Worm (Caenorhabditis elegans) whole organism, L2 larva: ENCODE data around the gene rbf-1.

Experiments
- ama-1 ChIP-seq: fragments of 150-350 bp; optimal IDR thresholded peaks from 2 replicates; lab custom pipeline; 2018; ENCODE audit warnings: inconsistent platforms
- dmd-4 ChIP-seq: sonication (generic microtip); optimal IDR thresholded peaks from 2 replicates; lab custom pipeline; 2017; ENCODE audit warnings: missing biosample characterization, missing genetic modification characterization
- egl-27 ChIP-seq: sonication (generic microtip); optimal IDR thresholded peaks from 3 replicates; lab custom pipeline; 2017; ENCODE audit warnings: missing biosample characterization, missing genetic modification reagents, missing genetic modification characterization
- fos-1 ChIP-seq: fragments of 150-350 bp; optimal IDR thresholded peaks from 2 replicates; lab custom pipeline; 2014; ENCODE audit warnings: missing biosample characterization, missing genetic modification characterization
- lin-13 ChIP-seq: fragments of 150-350 bp; optimal IDR thresholded peaks from 2 replicates; lab custom pipeline; 2014; ENCODE audit warnings: missing biosample characterization, missing genetic modification reagents, missing genetic modification characterization
- lin-39 ChIP-seq: fragments of 150-350 bp; optimal IDR thresholded peaks from 2 replicates; lab custom pipeline; 2014; ENCODE audit warnings: missing biosample characterization, missing genetic modification reagents, missing genetic modification characterization
- nhr-25 ChIP-seq: fragments of 150-350 bp; sonication (generic microtip); optimal IDR thresholded peaks from 3 replicates; lab custom pipeline; 2014; ENCODE audit warnings: missing biosample characterization, missing genetic modification characterization
- skn-1 ChIP-seq: sonication (generic microtip); optimal IDR thresholded peaks from 2 replicates; lab custom pipeline; 2017; ENCODE audit warnings: missing biosample characterization, missing genetic modification characterization
- unc-39 ChIP-seq: fragments of 150-350 bp; optimal IDR thresholded peaks from 2 replicates; lab custom pipeline; 2014; ENCODE audit warnings: missing biosample characterization, missing genetic modification characterization
- ztf-4 ChIP-seq: fragments of 150-350 bp; optimal IDR thresholded peaks from 2 replicates; lab custom pipeline; 2014; ENCODE audit warnings: missing biosample characterization, missing genetic modification characterization

- TF ChIP-seq nhr-25 (tag; lab: Kevin White, UChicago), result no peak
- no peak for TF ChIP-seq fos-1
- TF ChIP-seq lin-39, result no peak
- TF ChIP-seq dmd-4 (tag; lab: Kevin White, UChicago), result no peak
- no peak for TF ChIP-seq ztf-4 (tag; lab: Kevin White, UChicago)
- TF ChIP-seq lin-13 (GFP tag; lab: Kevin White, UChicago), result no peak
- no peak for TF ChIP-seq egl-27 (tag; lab: Kevin White, UChicago)
- no peak for TF ChIP-seq unc-39 (tag; lab: Kevin White, UChicago)
- no peak for TF ChIP-seq skn-1 (tag; lab: Kevin White, UChicago)
- TF ChIP-seq ama-1 (lab: Kevin White, UChicago), result no peak
Measured at ce11 chrIII:6645305-6645704, 30.3 kb upstream of the rbf-1 start.
